Fruit fly (Drosophila melanogaster) whole organism, embryonic: ENCODE measurements around the gene SrpRalpha.

Experiments used
- Abd-B ChIP-seq: fragments of 200-800 bp; sonication (Bioruptor generic); optimal IDR thresholded peaks from 2 replicates; lab custom pipeline; 2018; ENCODE audit warnings: missing biosample characterization, mild to moderate bottlenecking, missing genetic modification characterization, moderate library complexity
- Awh ChIP-seq: fragments of 200-800 bp; sonication (Bioruptor generic); IDR thresholded peaks from 2 replicates; pipeline ENCODE4, ENCODE4 v1.3.6; 2022; ENCODE audit warnings: missing biosample characterization, missing genetic modification characterization
- CG10209 ChIP-seq: fragments of 200-800 bp; sonication (Bioruptor generic); optimal IDR thresholded peaks from 3 replicates; lab custom pipeline; 2017; ENCODE audit warnings: missing biosample characterization, mild to moderate bottlenecking, missing genetic modification characterization, missing genetic modification reagents
- CG11085 ChIP-seq: fragments of 200-800 bp; sonication (Bioruptor generic); IDR thresholded peaks from 2 replicates; pipeline ENCODE4 v1.3.6; 2022; ENCODE audit warnings: missing biosample characterization, missing genetic modification characterization
- CG15269 ChIP-seq: fragments of 200-800 bp; sonication (Bioruptor generic); optimal IDR thresholded peaks from 2 replicates; lab custom pipeline; 2018; ENCODE audit warnings: missing biosample characterization, mild to moderate bottlenecking, missing genetic modification characterization, moderate library complexity
- CG15601 ChIP-seq: fragments of 200-800 bp; sonication (Bioruptor generic); optimal IDR thresholded peaks from 3 replicates; lab custom pipeline; 2019; ENCODE audit warnings: missing biosample characterization, mild to moderate bottlenecking, missing genetic modification characterization, moderate library complexity
- CG15696 ChIP-seq: fragments of 200-800 bp; sonication (Bioruptor generic); optimal IDR thresholded peaks from 2 replicates; lab custom pipeline; 2019; ENCODE audit warnings: missing biosample characterization, mild to moderate bottlenecking, missing genetic modification characterization, moderate library complexity
- CG17568 ChIP-seq: fragments of 200-800 bp; sonication (Bioruptor generic); optimal IDR thresholded peaks from 2 replicates; lab custom pipeline; 2018; ENCODE audit warnings: missing biosample characterization, mild to moderate bottlenecking, missing genetic modification characterization, moderate library complexity
- CG1792 ChIP-seq: fragments of 200-800 bp; sonication (Bioruptor generic); optimal IDR thresholded peaks from 2 replicates; lab custom pipeline; 2016; ENCODE audit warnings: missing biosample characterization, missing genetic modification characterization
- CG18599 ChIP-seq: fragments of 200-800 bp; sonication (Bioruptor generic); optimal IDR thresholded peaks from 3 replicates; lab custom pipeline; 2017; ENCODE audit warnings: missing biosample characterization, missing genetic modification characterization, mild to moderate bottlenecking, moderate library complexity, missing genetic modification reagents
- CG2116 ChIP-seq: fragments of 200-800 bp; sonication (Bioruptor generic); optimal IDR thresholded peaks from 3 replicates; lab custom pipeline; 2018; ENCODE audit warnings: missing biosample characterization, mild to moderate bottlenecking, missing genetic modification characterization
- CG2129 ChIP-seq: fragments of 200-800 bp; sonication (Bioruptor generic); IDR thresholded peaks from 2 replicates; pipeline ENCODE4 v1.3.6; 2022; ENCODE audit warnings: missing biosample characterization, missing genetic modification characterization; ENCODE audit not compliant: partially characterized antibody
- CG2199 ChIP-seq: fragments of 200-800 bp; sonication (Bioruptor generic); IDR thresholded peaks from 3 replicates; pipeline ENCODE4 v1.3.6; 2022; ENCODE audit warnings: missing biosample characterization, missing genetic modification characterization
- CG2875 ChIP-seq: fragments of 200-800 bp; sonication (Bioruptor generic); optimal IDR thresholded peaks from 2 replicates; lab custom pipeline; 2017; ENCODE audit warnings: missing biosample characterization, mild to moderate bottlenecking, missing genetic modification characterization, missing genetic modification reagents
- CG4404 ChIP-seq: fragments of 200-800 bp; sonication (Bioruptor generic); IDR thresholded peaks from 2 replicates; pipeline ENCODE4 v1.3.6; 2022; ENCODE audit warnings: missing biosample characterization, missing genetic modification characterization
- CG4707 ChIP-seq: fragments of 200-800 bp; sonication (Bioruptor generic); optimal IDR thresholded peaks from 2 replicates; lab custom pipeline; 2018; ENCODE audit warnings: missing biosample characterization, mild to moderate bottlenecking, missing genetic modification characterization, moderate library complexity
- CG5180 ChIP-seq: fragments of 200-800 bp; sonication (Bioruptor generic); optimal IDR thresholded peaks from 3 replicates; lab custom pipeline; 2017; ENCODE audit warnings: missing biosample characterization, missing genetic modification characterization, mild to moderate bottlenecking, moderate library complexity, missing genetic modification reagents
- CG6683 ChIP-seq: fragments of 200-800 bp; sonication (Bioruptor generic); optimal IDR thresholded peaks from 2 replicates; lab custom pipeline; 2017; ENCODE audit warnings: missing biosample characterization, mild to moderate bottlenecking, missing genetic modification characterization, missing genetic modification reagents
- CG6689 ChIP-seq: fragments of 200-800 bp; sonication (Bioruptor generic); IDR thresholded peaks from 2 replicates; pipeline ENCODE4 v1.3.6; 2022; ENCODE audit warnings: missing biosample characterization, missing genetic modification characterization
- CG6813 ChIP-seq: fragments of 200-800 bp; sonication (Bioruptor generic); optimal IDR thresholded peaks from 2 replicates; lab custom pipeline; 2017; ENCODE audit warnings: missing biosample characterization, missing genetic modification characterization, mild to moderate bottlenecking, moderate library complexity, missing genetic modification reagents
- CG7357 ChIP-seq: fragments of 200-800 bp; sonication (Bioruptor generic); IDR thresholded peaks from 3 replicates; pipeline ENCODE4 v1.3.6; 2022; ENCODE audit warnings: missing biosample characterization, missing genetic modification characterization
- CG8478 ChIP-seq: fragments of >200 bp; optimal IDR thresholded peaks from 2 replicates; lab custom pipeline; 2018
- CG9727 ChIP-seq: fragments of 200-800 bp; sonication (Bioruptor generic); optimal IDR thresholded peaks from 3 replicates; lab custom pipeline; 2017; ENCODE audit warnings: missing biosample characterization, mild to moderate bottlenecking, missing genetic modification characterization
- Elba2 ChIP-seq: fragments of 200-800 bp; sonication (Bioruptor generic); optimal IDR thresholded peaks from 3 replicates; lab custom pipeline; 2016; ENCODE audit warnings: missing biosample characterization, missing genetic modification characterization
- Fer3 ChIP-seq: fragments of 200-800 bp; sonication (Bioruptor generic); optimal IDR thresholded peaks from 2 replicates; lab custom pipeline; 2018; ENCODE audit warnings: missing biosample characterization, mild to moderate bottlenecking, missing genetic modification characterization, moderate library complexity
- H2.0 ChIP-seq: fragments of 200-800 bp; sonication (Bioruptor generic); IDR thresholded peaks from 2 replicates; pipeline ENCODE4 v1.3.6; 2022; ENCODE audit warnings: missing biosample characterization, missing genetic modification characterization
- Hr3 ChIP-seq: fragments of 200-800 bp; sonication (Bioruptor generic); optimal IDR thresholded peaks from 3 replicates; lab custom pipeline; 2016; ENCODE audit warnings: missing biosample characterization, missing genetic modification characterization
- Hr51 ChIP-seq, 2 experiments: fragments of 200-800 bp; sonication (Bioruptor generic); optimal IDR thresholded peaks; 2 replicates in 1 of 2; 3 replicates in 1 of 2; lab custom pipeline; 2016 to 2018; ENCODE audit warnings: missing biosample characterization in 2 of 2, missing genetic modification characterization in 2 of 2, mild to moderate bottlenecking in 1 of 2, moderate library complexity in 1 of 2
- Kr ChIP-seq: fragments of 200-800 bp; sonication (Bioruptor generic); optimal IDR thresholded peaks from 2 replicates; lab custom pipeline; 2017; ENCODE audit warnings: missing biosample characterization, mild to moderate bottlenecking, missing genetic modification characterization
- Lhr ChIP-seq: fragments of 200-800 bp; sonication (Bioruptor generic); optimal IDR thresholded peaks from 3 replicates; lab custom pipeline; 2017; ENCODE audit warnings: mild to moderate bottlenecking, missing biosample characterization, missing genetic modification reagents, missing genetic modification characterization
- Max ChIP-seq: fragments of 200-800 bp; sonication (Bioruptor generic); optimal IDR thresholded peaks from 2 replicates; lab custom pipeline; 2016; ENCODE audit warnings: missing biosample characterization, mild to moderate bottlenecking, missing genetic modification characterization
- Nf-YC ChIP-seq: fragments of 200-800 bp; optimal IDR thresholded peaks from 3 replicates; lab custom pipeline; 2019; ENCODE audit warnings: missing biosample characterization, mild to moderate bottlenecking, missing genetic modification characterization, moderate library complexity
- Opbp ChIP-seq: fragments of 200-800 bp; sonication (Bioruptor generic); IDR thresholded peaks from 3 replicates; pipeline ENCODE4 v1.3.6; 2022; ENCODE audit warnings: missing biosample characterization, missing genetic modification characterization; ENCODE audit not compliant: partially characterized antibody
- Ravus ChIP-seq: fragments of 200-800 bp; sonication (Bioruptor generic); IDR thresholded peaks from 2 replicates; pipeline ENCODE4 v1.3.6; 2022; ENCODE audit warnings: missing biosample characterization, missing genetic modification characterization
- Tbp ChIP-seq: fragments of >200 bp; optimal IDR thresholded peaks from 2 replicates; lab custom pipeline; 2018; ENCODE audit warnings: missing biosample characterization, missing genetic modification characterization
- al ChIP-seq: fragments of 200-800 bp; sonication (Bioruptor generic); IDR thresholded peaks from 2 replicates; pipeline ENCODE4 v1.3.6; 2022; ENCODE audit warnings: missing biosample characterization, missing genetic modification characterization
- bigmax ChIP-seq: fragments of 200-800 bp; sonication (Bioruptor generic); optimal IDR thresholded peaks from 2 replicates; lab custom pipeline; 2018; ENCODE audit warnings: missing biosample characterization, mild to moderate bottlenecking, missing genetic modification characterization
- chif ChIP-seq, 2 experiments: fragments of 200-800 bp; sonication (Bioruptor generic); optimal IDR thresholded peaks; 3 replicates each; lab custom pipeline; 2016; ENCODE audit warnings: missing biosample characterization in 2 of 2, missing genetic modification characterization in 2 of 2
- dmrt11E ChIP-seq: fragments of 200-800 bp; sonication (Bioruptor generic); optimal IDR thresholded peaks from 3 replicates; lab custom pipeline; 2018; ENCODE audit warnings: missing biosample characterization, mild to moderate bottlenecking, missing genetic modification characterization, moderate library complexity
- gsb-n ChIP-seq: fragments of 200-800 bp; sonication (Bioruptor generic); optimal IDR thresholded peaks from 3 replicates; lab custom pipeline; 2018; ENCODE audit warnings: missing biosample characterization, mild to moderate bottlenecking, missing genetic modification characterization
- jumu ChIP-seq: fragments of 200-800 bp; sonication (Bioruptor generic); optimal IDR thresholded peaks from 3 replicates; lab custom pipeline; 2016; ENCODE audit warnings: missing biosample characterization, missing genetic modification characterization
- kah ChIP-seq: fragments of 200-800 bp; sonication (Bioruptor generic); optimal IDR thresholded peaks from 2 replicates; lab custom pipeline; 2018; ENCODE audit warnings: missing biosample characterization, mild to moderate bottlenecking, missing genetic modification characterization
- pan ChIP-seq, 4 experiments: fragments of >200 bp in 3 of 4; fragments of 200-800 bp in 1 of 4; sonication (Bioruptor generic) in 1 of 4; optimal IDR thresholded peaks in 3 of 4; IDR thresholded peaks in 1 of 4; 2 replicates each; pipeline versions ENCODE4 v1.3.6 to Lab custom; 2017 to 2022; ENCODE audit warnings: missing biosample characterization in 2 of 4, missing genetic modification characterization in 2 of 4, mixed read lengths in 1 of 4
- ranshi ChIP-seq: fragments of 200-800 bp; sonication (Bioruptor generic); IDR thresholded peaks from 2 replicates; pipeline ENCODE4 v1.3.6; 2022; ENCODE audit warnings: missing biosample characterization, missing genetic modification characterization
- sens ChIP-seq: fragments of 200-800 bp; sonication (Bioruptor generic); peaks from one replicate; lab custom pipeline; 2016; ENCODE audit warnings: missing biosample characterization, missing genetic modification characterization
- slbo ChIP-seq: fragments of 200-800 bp; sonication (Bioruptor generic); IDR thresholded peaks from 2 replicates; pipeline ENCODE4 v1.3.6; 2022; ENCODE audit warnings: missing biosample characterization, missing genetic modification characterization
- trh ChIP-seq: fragments of 200-800 bp; sonication (Bioruptor generic); optimal IDR thresholded peaks from 2 replicates; lab custom pipeline; 2016; ENCODE audit warnings: missing biosample characterization, missing genetic modification characterization
- vvl ChIP-seq: fragments of 200-800 bp; sonication (Bioruptor generic); IDR thresholded peaks from 2 replicates; pipeline ENCODE4 v1.3.6; 2022; ENCODE audit warnings: missing biosample characterization, missing genetic modification characterization
- zfh1 ChIP-seq: fragments of 200-800 bp; sonication (Bioruptor generic); IDR thresholded peaks from 3 replicates; pipeline ENCODE4 v1.3.6; 2022; ENCODE audit warnings: missing biosample characterization, missing genetic modification characterization

SrpRalpha gene

DNA sequence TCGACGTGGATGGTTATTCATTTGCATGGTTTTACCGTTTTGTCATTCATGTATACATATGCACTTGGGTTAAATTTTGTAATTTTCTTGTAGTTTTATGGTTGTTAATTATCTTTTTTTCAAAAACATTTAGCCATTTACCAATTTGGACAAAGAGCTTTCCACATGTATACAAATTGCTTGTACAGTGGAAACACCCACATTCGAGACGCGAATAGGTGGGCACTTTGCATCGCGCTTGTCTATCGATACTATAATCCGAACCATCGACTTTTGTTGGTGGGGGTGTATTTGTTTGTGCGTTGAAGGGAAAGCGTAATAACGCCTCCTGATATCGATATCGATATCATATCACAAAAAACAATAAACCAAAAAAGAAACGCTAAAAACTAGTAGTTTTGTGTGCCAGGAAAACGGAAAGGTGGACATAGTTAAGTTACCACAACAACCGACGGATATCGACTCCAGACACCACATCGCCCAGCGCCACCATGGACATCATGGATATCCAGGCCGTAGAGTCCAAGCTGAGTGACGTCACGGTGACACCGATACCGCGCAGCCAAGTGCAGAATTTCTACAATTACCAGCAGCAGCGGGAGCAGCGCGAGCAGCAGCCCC lies 8.8 kb upstream of the SrpRalpha start, which contains the start of gene CDK2AP1 (continued):
- TF ChIP-seq CG6689 (GFP tag; lab: Robert Waterston, UW) (no peak), Opbp (GFP tag; lab: Robert Waterston, UW) (peak; percentile 74), al (GFP tag; lab: Robert Waterston, UW) (no peak), dmrt11E (peak; percentile 12), CG2116 (GFP tag; lab: Kevin White, UChicago) (peak; percentile 78), CG10209 (GFP tag; lab: Kevin White, UChicago) (no peak), CG15601 (no peak), Elba2 (no peak), CG2199 (GFP tag; lab: Robert Waterston, UW) (no peak), bigmax (no peak), trh (GFP tag; lab: Kevin White, UChicago) (no peak), CG11085 (GFP tag; lab: Robert Waterston, UW) (no peak), CG15696 (tag; lab: Kevin White, UChicago) (no peak), Abd-B (peak; percentile 35), pan (optimal IDR thresholded peaks at IDR 0.05; lab: Kevin White, UChicago) (no peak), pan (GFP tag; optimal IDR thresholded peaks at IDR 0.05 in 1 of 2, IDR thresholded peaks at IDR 0.05 in 1 of 2) (no peak), Hr51 (GFP tag; optimal IDR thresholded peaks at IDR 0.05; lab: Kevin White, UChicago) (no peak), Max (GFP tag; lab: Kevin White, UChicago) (no peak), Kr (GFP tag; lab: Kevin White, UChicago) (no peak), CG6683 (GFP tag; lab: Kevin White, UChicago) (no peak), H2.0 (peak; percentile 35; the same call in 1 of the 2 replicates), CG18599 (GFP tag; lab: Kevin White, UChicago) (no peak), CG15269 (tag; lab: Kevin White, UChicago) (peak; percentile 24), vvl (GFP tag; lab: Robert Waterston, UW) (peak; percentile 63), Fer3 (tag; lab: Kevin White, UChicago) (no peak), zfh1 (GFP tag; lab: Robert Waterston, UW) (no peak), ranshi (GFP tag; lab: Robert Waterston, UW) (0 out of 2 replicates have a peak, but pooled peaks have one; percentile 29), jumu (GFP tag; lab: Kevin White, UChicago) (peak; percentile 48), CG17568 (GFP tag; lab: Kevin White, UChicago) (no peak), CG4707 (GFP tag; lab: Kevin White, UChicago) (no peak), CG2875 (GFP tag; lab: Kevin White, UChicago) (no peak), gsb-n (tag; lab: Kevin White, UChicago) (no peak), Lhr (peak; percentile 3), CG7357 (GFP tag; lab: Robert Waterston, UW) (peak; percentile 98), Ravus (GFP tag; lab: Robert Waterston, UW) (no peak), sens (GFP tag; lab: Kevin White, UChicago) (peak; percentile 91), CG8478 (lab: Kevin White, UChicago) (no peak), CG1792 (GFP tag; lab: Kevin White, UChicago) (no peak), Awh (GFP tag; lab: Robert Waterston, UW) (no peak), CG2129 (GFP tag; lab: Robert Waterston, UW) (peak; percentile 27; the same call in 1 of the 2 replicates), slbo (GFP tag; lab: Robert Waterston, UW) (peak; percentile 55), Tbp (GFP tag; lab: Kevin White, UChicago) (no peak), Hr3 (GFP tag; lab: Kevin White, UChicago) (peak; percentile 23), CG4404 (no peak), CG6813 (GFP tag; lab: Kevin White, UChicago) (no peak), kah (no peak), chif (GFP tag; optimal IDR thresholded peaks at IDR 0.05; lab: Kevin White, UChicago) (peak in 1 of 2 experiments; percentile 22), CG5180 (GFP tag; lab: Kevin White, UChicago) (no peak), CG9727 (GFP tag; lab: Kevin White, UChicago) (no peak), Nf-YC (tag; lab: Kevin White, UChicago) (no peak)
